Fruit fly (Drosophila melanogaster) whole organism, wandering third instar larva: ENCODE results near the gene Kap-alpha3.

Experiments used
- Abd-B ChIP-seq: fragments of >200 bp; optimal IDR thresholded peaks from 2 replicates; lab custom pipeline; 2017; ENCODE audit warnings: missing biosample characterization, missing genetic modification characterization
- Hnf4 ChIP-seq: fragments of 200-800 bp; sonication (Bioruptor generic); optimal IDR thresholded peaks from 2 replicates; lab custom pipeline; 2016; ENCODE audit warnings: missing biosample characterization, mild to moderate bottlenecking, missing genetic modification characterization
- Hr78 ChIP-seq: fragments of >200 bp; optimal IDR thresholded peaks from 2 replicates; lab custom pipeline; 2017; ENCODE audit warnings: missing biosample characterization, missing genetic modification characterization
- Hr83 ChIP-seq: fragments of 200-300 bp; sonication (Bioruptor generic); optimal IDR thresholded peaks from 2 replicates; lab custom pipeline; 2016; ENCODE audit warnings: missing biosample characterization, mild to moderate bottlenecking, missing genetic modification characterization, moderate library complexity; ENCODE audit not compliant: poor library complexity, severe bottlenecking
- Myc ChIP-seq: fragments of >200 bp; optimal IDR thresholded peaks from 2 replicates; lab custom pipeline; 2017
- brk ChIP-seq: fragments of 200-800 bp; sonication (Bioruptor generic); optimal IDR thresholded peaks from 2 replicates; lab custom pipeline; 2016; ENCODE audit warnings: missing biosample characterization, mild to moderate bottlenecking, missing genetic modification characterization
- ey ChIP-seq: fragments of 200-800 bp; sonication (Bioruptor generic); optimal IDR thresholded peaks from 2 replicates; lab custom pipeline; 2016; ENCODE audit warnings: missing biosample characterization, missing genetic modification characterization
- foxo ChIP-seq, 2 experiments: fragments of 200-800 bp; sonication (Bioruptor generic); optimal IDR thresholded peaks; 2 replicates in 1 of 2; 3 replicates in 1 of 2; lab custom pipeline; 2016 to 2017; ENCODE audit warnings: missing biosample characterization in 2 of 2, missing genetic modification characterization in 2 of 2
- fru ChIP-seq: fragments of 200-800 bp; sonication (Bioruptor generic); optimal IDR thresholded peaks from 3 replicates; lab custom pipeline; 2016; ENCODE audit warnings: missing biosample characterization, mild to moderate bottlenecking, missing genetic modification characterization
- psq ChIP-seq: fragments of 200-800 bp; sonication (Bioruptor generic); optimal IDR thresholded peaks from 3 replicates; lab custom pipeline; 2017; ENCODE audit warnings: missing biosample characterization, mild to moderate bottlenecking, missing genetic modification characterization, moderate library complexity

dm6 chr3R:9583122-9583521 lies 5.6 kb upstream of the Kap-alpha3 start, which contains the start of gene CG33654:
- TF ChIP-seq foxo (GFP tag; optimal IDR thresholded peaks at IDR 0.05; lab: Kevin White, UChicago) (no peak), Myc (lab: Kevin White, UChicago) (no peak), Hr78 (GFP tag; lab: Kevin White, UChicago) (no peak), fru (GFP tag; lab: Kevin White, UChicago) (no peak), ey (no peak), Hnf4 (GFP tag; lab: Kevin White, UChicago) (no peak), psq (no peak), Hr83 (GFP tag; lab: Kevin White, UChicago) (no peak), Abd-B (GFP tag; lab: Kevin White, UChicago) (no peak), brk (GFP tag; lab: Kevin White, UChicago) (no peak)
